Worm (Caenorhabditis elegans) whole organism, late embryonic: ENCODE data around the gene B0238.9.

Experiments
- lin-11 ChIP-seq: fragments of 200-800 bp; sonication (Bioruptor generic); optimal IDR thresholded peaks from 2 replicates; lab custom pipeline; 2018; ENCODE audit warnings: mild to moderate bottlenecking, missing genetic modification characterization, missing compliant biosample characterization
- unc-55 ChIP-seq: sonication (generic microtip); optimal IDR thresholded peaks from 2 replicates; lab custom pipeline; 2017; ENCODE audit warnings: missing biosample characterization, missing genetic modification reagents, missing genetic modification characterization

DNA sequence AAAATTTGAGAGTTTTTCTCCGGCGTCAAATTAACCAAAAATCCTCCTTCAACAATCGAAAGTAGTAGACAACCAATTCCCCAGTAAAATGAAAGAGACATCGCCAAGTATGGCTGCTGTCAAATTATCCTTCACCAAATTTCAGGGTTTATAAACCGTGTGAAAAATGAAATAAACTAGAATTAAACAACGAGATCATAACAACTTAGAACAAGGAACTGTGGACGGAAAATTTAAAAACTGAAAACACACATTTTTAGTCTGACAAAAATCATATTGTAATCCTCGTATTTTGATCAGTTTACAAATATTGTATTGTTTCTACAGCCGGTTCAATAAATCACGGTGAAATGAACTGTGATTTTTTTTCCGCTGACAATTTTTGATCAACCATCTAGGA is 14.9 kb downstream of the B0238.9 start, which contains the start of gene cest-30:
- TF ChIP-seq lin-11 (tag; lab: Kevin White, UChicago) (no peak), unc-55 (GFP tag; lab: Kevin White, UChicago) (no peak)
